Fruit fly (Drosophila melanogaster): ENCODE results near the gene CG3176.

- no peak for TF ChIP-seq CG8119 (GFP tag; IDR thresholded peaks at IDR 0.05)
- TF ChIP-seq CG7368 (GFP tag; optimal IDR thresholded peaks at IDR 0.05): no peak
Observed at dm6 chrX:460447-460846, 21.2 kb upstream of the CG3176 start, which contains the start of gene ase.
